Fruit fly (Drosophila melanogaster) whole organism, embryonic: ENCODE data around the gene NT1.

Experiments
- Ada2b ChIP-seq: fragments of 200-800 bp; sonication (Bioruptor generic); IDR thresholded peaks from 2 replicates; pipeline ENCODE4 v1.3.6; 2022; ENCODE audit warnings: missing biosample characterization, missing genetic modification characterization
- Antp ChIP-seq: fragments of 200-800 bp; sonication (Bioruptor generic); optimal IDR thresholded peaks from 3 replicates; lab custom pipeline; 2016; ENCODE audit warnings: missing biosample characterization, missing genetic modification characterization
- Atf-2 ChIP-seq: fragments of 200-800 bp; sonication (Bioruptor generic); optimal IDR thresholded peaks from 2 replicates; lab custom pipeline; 2016; ENCODE audit warnings: missing biosample characterization, missing genetic modification characterization
- BEAF-32 ChIP-seq: fragments of 200-800 bp; sonication (Bioruptor generic); optimal IDR thresholded peaks from 3 replicates; lab custom pipeline; 2017; ENCODE audit warnings: missing biosample characterization, missing genetic modification characterization, mild to moderate bottlenecking, moderate library complexity, missing genetic modification reagents
- CG10565 ChIP-seq: fragments of 200-800 bp; sonication (Bioruptor generic); optimal IDR thresholded peaks from 3 replicates; lab custom pipeline; 2016; ENCODE audit warnings: missing biosample characterization, mild to moderate bottlenecking, missing genetic modification characterization
- CG12104 ChIP-seq: fragments of 200-800 bp; sonication (Bioruptor generic); optimal IDR thresholded peaks from 3 replicates; lab custom pipeline; 2016; ENCODE audit warnings: missing biosample characterization, missing genetic modification characterization
- CG12155 ChIP-seq: fragments of 200-800 bp; sonication (Bioruptor generic); optimal IDR thresholded peaks from 3 replicates; lab custom pipeline; 2016; ENCODE audit warnings: missing biosample characterization, missing genetic modification characterization
- CG12219 ChIP-seq: fragments of 200-800 bp; sonication (Bioruptor generic); optimal IDR thresholded peaks from 3 replicates; lab custom pipeline; 2018; ENCODE audit warnings: missing biosample characterization, mild to moderate bottlenecking, missing genetic modification characterization
- CG12236 ChIP-seq: fragments of 200-800 bp; sonication (Bioruptor generic); optimal IDR thresholded peaks from 2 replicates; lab custom pipeline; 2016; ENCODE audit warnings: missing biosample characterization, missing genetic modification characterization
- CG12391 ChIP-seq: fragments of 200-800 bp; sonication (Bioruptor generic); optimal IDR thresholded peaks from 3 replicates; lab custom pipeline; 2018; ENCODE audit warnings: missing biosample characterization, mild to moderate bottlenecking, missing genetic modification characterization, moderate library complexity
- CG13894 ChIP-seq: fragments of 200-800 bp; sonication (Bioruptor generic); optimal IDR thresholded peaks from 3 replicates; lab custom pipeline; 2018; ENCODE audit warnings: missing biosample characterization, mild to moderate bottlenecking, missing genetic modification characterization, moderate library complexity
- CG15011 ChIP-seq: fragments of 200-800 bp; sonication (Bioruptor generic); optimal IDR thresholded peaks from 3 replicates; lab custom pipeline; 2018; ENCODE audit warnings: missing biosample characterization, mild to moderate bottlenecking, missing genetic modification characterization
- CG15696 ChIP-seq: fragments of 200-800 bp; sonication (Bioruptor generic); optimal IDR thresholded peaks from 2 replicates; lab custom pipeline; 2019; ENCODE audit warnings: missing biosample characterization, mild to moderate bottlenecking, missing genetic modification characterization, moderate library complexity
- CG17829 ChIP-seq: fragments of 200-800 bp; optimal IDR thresholded peaks from 2 replicates; lab custom pipeline; 2019; ENCODE audit warnings: missing biosample characterization, mild to moderate bottlenecking, missing genetic modification characterization, moderate library complexity
- CG18011 ChIP-seq: fragments of 200-800 bp; sonication (Bioruptor generic); optimal IDR thresholded peaks from 2 replicates; lab custom pipeline; 2017; ENCODE audit warnings: missing biosample characterization, missing genetic modification characterization, mild to moderate bottlenecking, moderate library complexity, missing genotype
- CG18599 ChIP-seq: fragments of 200-800 bp; sonication (Bioruptor generic); optimal IDR thresholded peaks from 3 replicates; lab custom pipeline; 2017; ENCODE audit warnings: missing biosample characterization, missing genetic modification characterization, mild to moderate bottlenecking, moderate library complexity, missing genetic modification reagents
- CG2116 ChIP-seq: fragments of 200-800 bp; sonication (Bioruptor generic); optimal IDR thresholded peaks from 3 replicates; lab custom pipeline; 2018; ENCODE audit warnings: missing biosample characterization, mild to moderate bottlenecking, missing genetic modification characterization
- CG33213 ChIP-seq: fragments of 200-800 bp; sonication (Bioruptor generic); optimal IDR thresholded peaks from 3 replicates; lab custom pipeline; 2016; ENCODE audit warnings: missing biosample characterization, missing genetic modification characterization
- CG33557 ChIP-seq: fragments of 200-800 bp; sonication (Bioruptor generic); optimal IDR thresholded peaks from 2 replicates; lab custom pipeline; 2019; ENCODE audit warnings: missing biosample characterization, mild to moderate bottlenecking, missing genetic modification characterization, moderate library complexity
- CG34422 ChIP-seq: fragments of 200-800 bp; sonication (Bioruptor generic); IDR thresholded peaks from 3 replicates; pipeline ENCODE4 v1.3.6; 2022; ENCODE audit warnings: missing biosample characterization, missing genetic modification characterization
- CG4404 ChIP-seq: fragments of 200-800 bp; sonication (Bioruptor generic); IDR thresholded peaks from 2 replicates; pipeline ENCODE4 v1.3.6; 2022; ENCODE audit warnings: missing biosample characterization, missing genetic modification characterization
- CG4730 ChIP-seq: fragments of 200-800 bp; sonication (Bioruptor generic); IDR thresholded peaks from 2 replicates; pipeline ENCODE4 v1.3.6; 2022; ENCODE audit warnings: missing biosample characterization, missing genetic modification characterization
- CG6689 ChIP-seq: fragments of 200-800 bp; sonication (Bioruptor generic); IDR thresholded peaks from 2 replicates; pipeline ENCODE4 v1.3.6; 2022; ENCODE audit warnings: missing biosample characterization, missing genetic modification characterization
- CG6813 ChIP-seq: fragments of 200-800 bp; sonication (Bioruptor generic); optimal IDR thresholded peaks from 2 replicates; lab custom pipeline; 2017; ENCODE audit warnings: missing biosample characterization, missing genetic modification characterization, mild to moderate bottlenecking, moderate library complexity, missing genetic modification reagents
- CG7786 ChIP-seq: fragments of 200-800 bp; sonication (Bioruptor generic); optimal IDR thresholded peaks from 2 replicates; lab custom pipeline; 2016; ENCODE audit warnings: missing biosample characterization, missing genetic modification characterization
- CG9876 ChIP-seq: fragments of 200-800 bp; sonication (Bioruptor generic); optimal IDR thresholded peaks from 2 replicates; lab custom pipeline; 2016; ENCODE audit warnings: missing biosample characterization, missing genetic modification characterization
- Dek ChIP-seq: fragments of 200-800 bp; sonication (Bioruptor generic); optimal IDR thresholded peaks from 3 replicates; lab custom pipeline; 2019; ENCODE audit warnings: missing biosample characterization, mild to moderate bottlenecking, missing genetic modification characterization, moderate library complexity
- Dfd ChIP-seq, 2 experiments: fragments of >200 bp; optimal IDR thresholded peaks; 2 replicates each; lab custom pipeline; 2017; ENCODE audit warnings: missing biosample characterization in 2 of 2, missing genetic modification characterization in 2 of 2
- HmgD ChIP-seq: fragments of 200-800 bp; sonication (Bioruptor generic); optimal IDR thresholded peaks from 3 replicates; lab custom pipeline; 2016; ENCODE audit warnings: missing biosample characterization, missing genetic modification characterization
- Hr39 ChIP-seq: fragments of >200 bp; optimal IDR thresholded peaks from 2 replicates; lab custom pipeline; 2017
- Kr ChIP-seq: fragments of 200-800 bp; sonication (Bioruptor generic); optimal IDR thresholded peaks from 2 replicates; lab custom pipeline; 2017; ENCODE audit warnings: missing biosample characterization, mild to moderate bottlenecking, missing genetic modification characterization
- Lim3 ChIP-seq: fragments of 200-800 bp; sonication (Bioruptor generic); IDR thresholded peaks from 2 replicates; pipeline ENCODE4 v1.3.6; 2022; ENCODE audit warnings: missing biosample characterization, missing genetic modification characterization
- Myb ChIP-seq: fragments of 200-800 bp; sonication (Bioruptor generic); optimal IDR thresholded peaks from 2 replicates; lab custom pipeline; 2016; ENCODE audit warnings: missing biosample characterization, missing genetic modification characterization
- Ptx1 ChIP-seq: fragments of 200-800 bp; sonication (Bioruptor generic); IDR thresholded peaks from 2 replicates; pipeline ENCODE4 v1.3.6; 2022; ENCODE audit warnings: missing biosample characterization, missing genetic modification characterization
- Stat92E ChIP-seq, 3 experiments: fragments of >200 bp in 2 of 3; fragments of 200-800 bp in 1 of 3; sonication (Bioruptor generic) in 1 of 3; optimal IDR thresholded peaks; 2 replicates each; lab custom pipeline; 2017 to 2019; ENCODE audit warnings: missing biosample characterization in 3 of 3, missing genetic modification characterization in 3 of 3, mild to moderate bottlenecking in 1 of 3, moderate library complexity in 1 of 3
- amos ChIP-seq: fragments of 200-800 bp; sonication (Bioruptor generic); IDR thresholded peaks from 2 replicates; pipeline ENCODE4 v1.3.6; 2022; ENCODE audit warnings: missing biosample characterization, missing genetic modification characterization; ENCODE audit not compliant: partially characterized antibody
- corto ChIP-seq: fragments of 200-800 bp; sonication (Bioruptor generic); optimal IDR thresholded peaks from 2 replicates; lab custom pipeline; 2016; ENCODE audit warnings: missing biosample characterization, mild to moderate bottlenecking, missing genetic modification characterization, moderate library complexity
- cwo ChIP-seq: fragments of 200-800 bp; sonication (Bioruptor generic); optimal IDR thresholded peaks from 3 replicates; lab custom pipeline; 2017; ENCODE audit warnings: missing biosample characterization, missing genetic modification characterization, mild to moderate bottlenecking, moderate library complexity, missing genetic modification reagents
- h ChIP-seq: fragments of >200 bp; optimal IDR thresholded peaks from 2 replicates; lab custom pipeline; 2017
- ham ChIP-seq: fragments of 200-800 bp; sonication (Bioruptor generic); IDR thresholded peaks from 2 replicates; pipeline ENCODE4 v1.3.6; 2022; ENCODE audit warnings: missing biosample characterization, missing genetic modification characterization
- nmo ChIP-seq: fragments of 200-800 bp; sonication (Bioruptor generic); optimal IDR thresholded peaks from 2 replicates; lab custom pipeline; 2018; ENCODE audit warnings: missing biosample characterization, mild to moderate bottlenecking, missing genetic modification characterization, moderate library complexity
- psq ChIP-seq: fragments of 200-800 bp; sonication (Bioruptor generic); optimal IDR thresholded peaks from 2 replicates; lab custom pipeline; 2017; ENCODE audit warnings: missing biosample characterization, missing genetic modification characterization
- rib ChIP-seq: fragments of 200-800 bp; sonication (Bioruptor generic); IDR thresholded peaks from 2 replicates; pipeline ENCODE4 v1.3.6; 2022; ENCODE audit warnings: missing biosample characterization, missing genetic modification characterization
- salm ChIP-seq: fragments of 200-800 bp; sonication (Bioruptor generic); optimal IDR thresholded peaks from 2 replicates; lab custom pipeline; 2018; ENCODE audit warnings: missing biosample characterization, mild to moderate bottlenecking, missing genetic modification characterization
- seq ChIP-seq: fragments of 200-800 bp; sonication (Bioruptor generic); IDR thresholded peaks from 2 replicates; pipeline ENCODE4 v1.3.6; 2022; ENCODE audit warnings: missing biosample characterization, missing genetic modification characterization
- sima ChIP-seq: fragments of 200-800 bp; sonication (Bioruptor generic); optimal IDR thresholded peaks from 2 replicates; lab custom pipeline; 2016; ENCODE audit warnings: missing biosample characterization, missing genetic modification characterization
- stwl ChIP-seq: fragments of 200-800 bp; sonication (Bioruptor generic); optimal IDR thresholded peaks from 3 replicates; lab custom pipeline; 2018; ENCODE audit warnings: missing biosample characterization, mild to moderate bottlenecking, missing genetic modification characterization, moderate library complexity
- trem ChIP-seq: fragments of 200-800 bp; optimal IDR thresholded peaks from 3 replicates; lab custom pipeline; 2019; ENCODE audit warnings: missing biosample characterization, mild to moderate bottlenecking, missing genetic modification characterization, moderate library complexity
- ttk ChIP-seq: fragments of 200-800 bp; sonication (Bioruptor generic); IDR thresholded peaks from 2 replicates; pipeline ENCODE4 v2.1.2; 2022; ENCODE audit warnings: missing biosample characterization, missing genetic modification characterization
- twi ChIP-seq: fragments of 200-800 bp; optimal IDR thresholded peaks from 2 replicates; lab custom pipeline; 2019; ENCODE audit warnings: missing biosample characterization, mild to moderate bottlenecking, missing genetic modification characterization, moderate library complexity
- z ChIP-seq: fragments of 200-800 bp; sonication (Bioruptor generic); IDR thresholded peaks from 3 replicates; pipeline ENCODE4 v1.3.6; 2022; ENCODE audit warnings: missing biosample characterization, missing genetic modification characterization

The NT1 gene

DNA sequence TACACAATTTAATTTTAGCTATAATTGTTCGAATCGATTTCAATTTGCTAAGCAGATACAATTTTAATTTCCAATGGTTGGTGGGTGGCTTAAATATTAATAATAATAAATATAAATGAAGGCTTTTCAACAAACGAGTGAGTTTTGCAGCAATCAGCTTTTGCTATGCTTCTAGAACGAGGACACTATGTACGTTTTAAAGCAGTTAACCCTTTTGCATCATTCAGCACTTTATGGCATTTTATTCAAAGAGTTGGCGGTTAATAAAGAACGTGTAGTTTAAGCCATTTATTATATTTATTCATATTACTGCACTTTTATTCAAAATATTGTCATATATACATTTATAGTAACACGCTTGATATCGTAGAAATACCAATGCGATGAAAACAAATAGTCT lies 46.0 kb upstream of the NT1 start (continued):
- TF ChIP-seq CG12155 (GFP tag; lab: Kevin White, UChicago), result peak; percentile 27
- peak; percentile 97 for TF ChIP-seq CG18011 (GFP tag; lab: Kevin White, UChicago)
- no peak for TF ChIP-seq CG18599 (GFP tag; lab: Kevin White, UChicago)
- no peak for TF ChIP-seq CG15696 (tag; lab: Kevin White, UChicago)
- no peak for TF ChIP-seq BEAF-32 (GFP tag; lab: Kevin White, UChicago)
- TF ChIP-seq nmo (GFP tag; lab: Kevin White, UChicago), result no peak
- no peak for TF ChIP-seq CG9876 (GFP tag; lab: Kevin White, UChicago)
- TF ChIP-seq Myb (GFP tag; lab: Kevin White, UChicago), result peak; percentile 12
- TF ChIP-seq stwl, result peak; percentile 93
- TF ChIP-seq HmgD, result no peak

DNA sequence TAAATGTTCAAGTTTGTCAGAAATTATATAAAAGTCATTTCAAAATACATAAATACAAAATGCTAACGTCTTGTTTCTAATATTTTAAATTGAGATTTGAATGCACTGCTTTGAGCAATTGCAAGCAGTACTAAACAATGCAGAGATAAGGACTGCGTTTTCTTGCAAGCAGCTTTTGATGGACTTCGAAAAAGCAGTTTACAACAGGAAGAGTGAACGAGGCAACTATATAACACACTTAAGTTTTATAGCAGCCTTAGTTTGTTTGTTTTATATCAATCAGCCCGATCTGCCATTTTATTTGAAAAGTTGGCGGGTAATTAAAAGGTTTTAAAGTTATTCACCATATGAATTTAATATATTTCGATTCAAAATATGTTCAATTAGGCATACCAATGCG lies 45.2 kb upstream of the NT1 start:
- TF ChIP-seq salm (tag; lab: Kevin White, UChicago), result no peak
- TF ChIP-seq CG6813 (GFP tag; lab: Kevin White, UChicago), result no peak
- TF ChIP-seq Hr39 (lab: Kevin White, UChicago), result no peak
- TF ChIP-seq Kr (GFP tag; lab: Kevin White, UChicago), result no peak
- no peak for TF ChIP-seq CG6689 (GFP tag; lab: Robert Waterston, UW)
- TF ChIP-seq Atf-2 (GFP tag; lab: Kevin White, UChicago), result no peak
- peak; percentile 25 for TF ChIP-seq trem (tag; lab: Kevin White, UChicago)
- TF ChIP-seq CG12236 (GFP tag; lab: Kevin White, UChicago), result no peak
- TF ChIP-seq CG13894 (tag; lab: Kevin White, UChicago), result peak; percentile 11
- no peak for TF ChIP-seq CG34422 (GFP tag; lab: Robert Waterston, UW)
- no peak for TF ChIP-seq seq (GFP tag; lab: Robert Waterston, UW)
- TF ChIP-seq ttk (GFP tag; lab: Robert Waterston, UW), result no peak
- no peak for TF ChIP-seq z (GFP tag; lab: Robert Waterston, UW)
- TF ChIP-seq Lim3 (GFP tag; lab: Robert Waterston, UW), result no peak
- TF ChIP-seq CG4404 (GFP tag; lab: Robert Waterston, UW), result no peak
- no peak for TF ChIP-seq cwo (GFP tag; lab: Kevin White, UChicago)
- TF ChIP-seq psq (GFP tag; lab: Kevin White, UChicago), result no peak
- no peak for TF ChIP-seq CG10565 (GFP tag; lab: Kevin White, UChicago)
- no peak for TF ChIP-seq sima (GFP tag; lab: Kevin White, UChicago)
- no peak for TF ChIP-seq CG33557 (GFP tag; lab: Kevin White, UChicago)
- TF ChIP-seq twi (tag; lab: Kevin White, UChicago), result peak; percentile 31
- TF ChIP-seq CG12104 (GFP tag; lab: Kevin White, UChicago), result no peak
- no peak for TF ChIP-seq Ada2b (GFP tag; lab: Robert Waterston, UW)
- TF ChIP-seq CG4730 (GFP tag; lab: Robert Waterston, UW), result no peak
- peak; percentile 51 for TF ChIP-seq CG33213 (GFP tag; lab: Kevin White, UChicago)
- no peak for TF ChIP-seq corto (GFP tag; lab: Kevin White, UChicago)
- peak; percentile 39; the same call in 1 of the 2 replicates for TF ChIP-seq Ptx1 (GFP tag; lab: Robert Waterston, UW)
- no peak for TF ChIP-seq h (lab: Kevin White, UChicago)
- TF ChIP-seq CG15011 (GFP tag; lab: Kevin White, UChicago), result no peak
- no peak for TF ChIP-seq CG2116 (GFP tag; lab: Kevin White, UChicago)
- TF ChIP-seq Dek (tag; lab: Kevin White, UChicago), result peak; percentile 19
- TF ChIP-seq Stat92E (GFP tag; optimal IDR thresholded peaks at IDR 0.05; lab: Kevin White, UChicago), result no peak
- TF ChIP-seq Dfd (GFP tag; optimal IDR thresholded peaks at IDR 0.05; lab: Kevin White, UChicago), result peak in 1 of 2 experiments; percentile 66
- 0 out of 2 replicates have a peak, but pooled peaks have one; percentile 10 for TF ChIP-seq amos (GFP tag; lab: Robert Waterston, UW)
- no peak for TF ChIP-seq CG12219 (GFP tag; lab: Kevin White, UChicago)
- TF ChIP-seq rib (GFP tag; lab: Robert Waterston, UW), result no peak
- TF ChIP-seq CG7786, result no peak
- TF ChIP-seq CG17829, result no peak
- no peak for TF ChIP-seq ham (GFP tag; lab: Robert Waterston, UW)
- TF ChIP-seq CG12391 (tag; lab: Kevin White, UChicago), result peak; percentile 17
- TF ChIP-seq Antp (GFP tag; lab: Kevin White, UChicago), result no peak
